Worm (Caenorhabditis elegans) whole organism, L3 larva: ENCODE results near the gene C23H5.15.

Experiments
- ZK546.5 ChIP-seq: sonication (generic microtip); optimal IDR thresholded peaks from 2 replicates; lab custom pipeline; 2017; ENCODE audit warnings: missing biosample characterization, missing genetic modification characterization
- ama-1 ChIP-seq: fragments of 150-350 bp; optimal IDR thresholded peaks from 2 replicates; lab custom pipeline; 2018
- ceh-28 ChIP-seq: fragments of 150-350 bp; optimal IDR thresholded peaks from 2 replicates; lab custom pipeline; 2014; ENCODE audit warnings: missing biosample characterization, missing genetic modification reagents, missing genetic modification characterization
- ceh-82 ChIP-seq: fragments of 150-350 bp; optimal IDR thresholded peaks from 2 replicates; lab custom pipeline; 2014; ENCODE audit warnings: missing biosample characterization, missing genetic modification characterization
- ceh-9 ChIP-seq: sonication (generic microtip); optimal IDR thresholded peaks from 2 replicates; lab custom pipeline; 2018; ENCODE audit warnings: missing biosample characterization, missing genetic modification characterization
- daf-12 ChIP-seq: fragments of 150-350 bp; optimal IDR thresholded peaks from 2 replicates; lab custom pipeline; 2014; ENCODE audit warnings: missing biosample characterization, missing genetic modification reagents, missing genetic modification characterization
- egl-27 ChIP-seq: sonication (generic microtip); optimal IDR thresholded peaks from 4 replicates; lab custom pipeline; 2017; ENCODE audit warnings: missing biosample characterization, missing genetic modification reagents, missing genetic modification characterization
- elt-2 ChIP-seq: sonication (generic microtip); optimal IDR thresholded peaks from 2 replicates; lab custom pipeline; 2016; ENCODE audit warnings: missing genetic modification reagents, mild to moderate bottlenecking, missing genetic modification characterization, missing compliant biosample characterization
- elt-3 ChIP-seq, 3 experiments: fragments of 150-350 bp in 1 of 3; sonication (generic microtip) in 2 of 3; optimal IDR thresholded peaks; 2 replicates in 2 of 3; 4 replicates in 1 of 3; lab custom pipeline; 2014 to 2017; ENCODE audit warnings: missing biosample characterization in 3 of 3, missing genetic modification characterization in 3 of 3
- eor-1 ChIP-seq, 2 experiments: fragments of 150-350 bp; optimal IDR thresholded peaks; 2 replicates each; lab custom pipeline; 2014 to 2018; ENCODE audit warnings: missing biosample characterization in 2 of 2, missing genetic modification characterization in 2 of 2
- fkh-2 ChIP-seq: fragments of 150-350 bp; optimal IDR thresholded peaks from 2 replicates; lab custom pipeline; 2014; ENCODE audit warnings: missing biosample characterization, missing genetic modification reagents, missing genetic modification characterization
- fos-1 ChIP-seq: fragments of 150-350 bp; optimal IDR thresholded peaks from 2 replicates; lab custom pipeline; 2014; ENCODE audit warnings: missing biosample characterization, missing genetic modification characterization
- hmg-11 ChIP-seq: sonication (generic microtip); optimal IDR thresholded peaks from 2 replicates; lab custom pipeline; 2016; ENCODE audit warnings: missing genetic modification characterization, missing compliant biosample characterization
- jun-1 ChIP-seq: fragments of 150-350 bp; optimal IDR thresholded peaks from 2 replicates; lab custom pipeline; 2014; ENCODE audit warnings: missing biosample characterization, missing genetic modification reagents, missing genetic modification characterization
- lin-15B ChIP-seq: fragments of 150-350 bp; optimal IDR thresholded peaks from 2 replicates; lab custom pipeline; 2014; ENCODE audit warnings: missing biosample characterization, missing genetic modification characterization
- lin-39 ChIP-seq: fragments of 150-350 bp; optimal IDR thresholded peaks from 2 replicates; lab custom pipeline; 2018; ENCODE audit warnings: missing biosample characterization, missing genetic modification reagents, missing genetic modification characterization
- mml-1 ChIP-seq: fragments of 150-350 bp; sonication (generic microtip); optimal IDR thresholded peaks from 3 replicates; lab custom pipeline; 2014; ENCODE audit warnings: missing biosample characterization, missing genetic modification characterization
- nfya-1 ChIP-seq: sonication (generic microtip); optimal IDR thresholded peaks from 2 replicates; lab custom pipeline; 2017; ENCODE audit warnings: missing genetic modification characterization, mild to moderate bottlenecking, missing compliant biosample characterization, antibody characterized with exemption, moderate library complexity; ENCODE audit not compliant: insufficient read depth
- nhr-11 ChIP-seq: fragments of 150-350 bp; optimal IDR thresholded peaks from 2 replicates; lab custom pipeline; 2014; ENCODE audit warnings: missing biosample characterization, missing genetic modification characterization
- nhr-12 ChIP-seq: fragments of 150-350 bp; optimal IDR thresholded peaks from 2 replicates; lab custom pipeline; 2014; ENCODE audit warnings: missing biosample characterization, missing genetic modification characterization
- nhr-237 ChIP-seq: fragments of 150-350 bp; optimal IDR thresholded peaks from 2 replicates; lab custom pipeline; 2014; ENCODE audit warnings: missing biosample characterization, missing genetic modification characterization
- nhr-28 ChIP-seq: fragments of 150-350 bp; optimal IDR thresholded peaks from 2 replicates; lab custom pipeline; 2014; ENCODE audit warnings: missing biosample characterization, missing genetic modification characterization
- nhr-67 ChIP-seq: fragments of 150-350 bp; optimal IDR thresholded peaks from 2 replicates; lab custom pipeline; 2014; ENCODE audit warnings: missing biosample characterization, missing genetic modification characterization
- nhr-76 ChIP-seq: fragments of 150-350 bp; sonication (generic microtip); optimal IDR thresholded peaks from 5 replicates; lab custom pipeline; 2014; ENCODE audit warnings: missing biosample characterization, missing genetic modification characterization
- nhr-77 ChIP-seq: fragments of 150-350 bp; optimal IDR thresholded peaks from 2 replicates; lab custom pipeline; 2014; ENCODE audit warnings: missing biosample characterization, missing genetic modification characterization
- pha-4 ChIP-seq: fragments of 150-350 bp; optimal IDR thresholded peaks from 2 replicates; lab custom pipeline; 2014; ENCODE audit warnings: missing biosample characterization, missing genetic modification reagents, missing genetic modification characterization
- pqm-1 ChIP-seq: fragments of 150-350 bp; optimal IDR thresholded peaks from 2 replicates; lab custom pipeline; 2017; ENCODE audit warnings: missing biosample characterization, missing genetic modification characterization, inconsistent platforms
- sea-2 ChIP-seq: fragments of 150-350 bp; sonication (generic microtip); optimal IDR thresholded peaks from 4 replicates; lab custom pipeline; 2014; ENCODE audit warnings: missing biosample characterization, missing genetic modification reagents, missing genetic modification characterization
- skn-1 ChIP-seq: fragments of 150-350 bp; optimal IDR thresholded peaks from 2 replicates; lab custom pipeline; 2014; ENCODE audit warnings: missing biosample characterization, missing genetic modification characterization
- snpc-4 ChIP-seq: fragments of 150-350 bp; optimal IDR thresholded peaks from 2 replicates; lab custom pipeline; 2014; ENCODE audit warnings: missing biosample characterization, missing genetic modification characterization
- unc-39 ChIP-seq: sonication (generic microtip); optimal IDR thresholded peaks from 4 replicates; lab custom pipeline; 2017; ENCODE audit warnings: missing biosample characterization, missing genetic modification characterization
- unc-62 ChIP-seq: fragments of 150-350 bp; sonication (generic microtip); optimal IDR thresholded peaks from 4 replicates; lab custom pipeline; 2014; ENCODE audit warnings: missing biosample characterization, missing genetic modification reagents, missing genetic modification characterization
- zag-1 ChIP-seq: fragments of 150-350 bp; optimal IDR thresholded peaks from 2 replicates; lab custom pipeline; 2014; ENCODE audit warnings: missing biosample characterization, missing genetic modification characterization
- ztf-11 ChIP-seq: fragments of 150-350 bp; optimal IDR thresholded peaks from 2 replicates; lab custom pipeline; 2014; ENCODE audit warnings: missing biosample characterization, missing genetic modification characterization
- ztf-4 ChIP-seq: fragments of 150-350 bp; optimal IDR thresholded peaks from 2 replicates; lab custom pipeline; 2014; ENCODE audit warnings: missing biosample characterization, missing genetic modification characterization

Gene C23H5.15

DNA sequence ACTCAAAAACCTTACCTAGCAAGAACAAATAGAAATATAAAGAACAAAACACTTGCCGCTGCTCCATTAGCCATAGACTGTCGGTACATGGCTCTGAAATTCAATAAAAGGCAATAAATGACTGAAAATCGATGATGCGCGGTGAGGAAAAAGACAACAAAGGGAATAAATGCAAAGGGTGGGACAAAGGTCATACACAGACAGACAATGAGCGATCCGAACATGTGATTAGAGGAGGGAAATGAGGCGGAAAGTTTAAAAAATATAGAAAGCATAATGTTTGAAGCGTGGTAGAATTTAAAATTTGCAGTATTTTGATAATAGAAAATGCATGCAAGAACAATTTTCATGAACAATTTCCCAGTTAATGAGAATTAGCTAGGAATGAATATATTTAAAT, 37.9 kb upstream of the C23H5.15 start, which contains the start of gene C54E4.12:
TSS of gene C54E4.12 (minus strand) at position 101 of the 400 bp plus-strand sequence.
- TF ChIP-seq fos-1 (tag; lab: Kevin White, UChicago): no peak
- no peak for TF ChIP-seq zag-1 (tag; lab: Kevin White, UChicago)
- TF ChIP-seq fkh-2 (tag; lab: Kevin White, UChicago): no peak
- no peak for TF ChIP-seq pha-4
- no peak for TF ChIP-seq hmg-11 (tag; lab: Kevin White, UChicago)
- TF ChIP-seq elt-3 (tag; optimal IDR thresholded peaks at IDR 0.05; lab: Kevin White, UChicago): no peak
- no peak for TF ChIP-seq ceh-82
- TF ChIP-seq jun-1: no peak
- TF ChIP-seq ZK546.5 (tag; lab: Kevin White, UChicago): no peak
- TF ChIP-seq snpc-4: no peak
- TF ChIP-seq unc-62 (GFP tag; lab: Kevin White, UChicago): no peak
- no peak for TF ChIP-seq nhr-237 (tag; lab: Kevin White, UChicago)
- TF ChIP-seq nhr-76: no peak
- no peak for TF ChIP-seq nhr-11 (tag; lab: Kevin White, UChicago)
- no peak for TF ChIP-seq nfya-1
- no peak for TF ChIP-seq nhr-28 (tag; lab: Kevin White, UChicago)
- no peak for TF ChIP-seq lin-15B
- no peak for TF ChIP-seq skn-1 (tag; lab: Kevin White, UChicago)

ce11 chrIV:2137478-2137877, 34.8 kb upstream of the C23H5.15 start:
- TF ChIP-seq nhr-28 (tag; lab: Kevin White, UChicago): no peak
- TF ChIP-seq fos-1 (tag; lab: Kevin White, UChicago): no peak
- TF ChIP-seq zag-1 (tag; lab: Kevin White, UChicago): no peak
- no peak for TF ChIP-seq daf-12 (tag; lab: Kevin White, UChicago)
- TF ChIP-seq nfya-1: no peak
- no peak for TF ChIP-seq pha-4
- no peak for TF ChIP-seq ceh-82
- TF ChIP-seq ceh-9 (tag; lab: Kevin White, UChicago): no peak
- TF ChIP-seq eor-1 (tag; optimal IDR thresholded peaks at IDR 0.05; lab: Kevin White, UChicago): no peak
- no peak for TF ChIP-seq ama-1 (lab: Kevin White, UChicago)
- TF ChIP-seq mml-1: no peak
- no peak for TF ChIP-seq nhr-67 (tag; lab: Kevin White, UChicago)
- no peak for TF ChIP-seq egl-27 (tag; lab: Kevin White, UChicago)
- no peak for TF ChIP-seq sea-2
- TF ChIP-seq, all 47 proteins: peak for 0

DNA sequence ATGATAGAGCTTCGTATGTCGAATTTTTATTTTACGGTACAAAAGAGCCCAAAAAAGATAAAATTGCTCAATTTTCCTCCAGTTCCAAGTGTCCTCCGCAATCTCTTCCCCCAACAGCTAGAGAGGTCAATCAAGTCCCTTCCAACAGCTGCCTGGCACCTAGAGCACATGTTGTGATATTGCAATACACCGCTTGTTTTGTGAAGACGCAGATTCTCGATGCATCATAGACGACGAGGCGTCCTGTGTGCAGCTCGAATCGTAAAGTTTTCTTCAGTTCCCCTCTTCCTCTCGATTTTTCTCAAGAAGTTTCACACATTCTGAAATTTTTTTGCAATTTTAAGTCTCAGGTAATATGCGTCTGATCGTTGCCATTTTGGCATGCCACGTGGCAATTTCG, 33.9 kb upstream of the C23H5.15 start, which contains the start of gene test-1:
TSS of gene test-1 (plus strand) at position 345 of the 400 bp plus-strand sequence.
- TF ChIP-seq nhr-11 (tag; lab: Kevin White, UChicago): no peak
- no peak for TF ChIP-seq nhr-12
- TF ChIP-seq nhr-28 (tag; lab: Kevin White, UChicago): no peak
- TF ChIP-seq elt-2 (tag; lab: Kevin White, UChicago): no peak
- no peak for TF ChIP-seq lin-39 (tag; lab: Kevin White, UChicago)
- no peak for TF ChIP-seq daf-12 (tag; lab: Kevin White, UChicago)
- no peak for TF ChIP-seq zag-1 (tag; lab: Kevin White, UChicago)
- TF ChIP-seq ceh-9 (tag; lab: Kevin White, UChicago): no peak
- TF ChIP-seq nhr-77: no peak
- TF ChIP-seq unc-39: no peak
- TF ChIP-seq ZK546.5 (tag; lab: Kevin White, UChicago): no peak
- no peak for TF ChIP-seq ztf-4 (tag; lab: Kevin White, UChicago)
- TF ChIP-seq ztf-11: no peak
- no peak for TF ChIP-seq nfya-1

DNA sequence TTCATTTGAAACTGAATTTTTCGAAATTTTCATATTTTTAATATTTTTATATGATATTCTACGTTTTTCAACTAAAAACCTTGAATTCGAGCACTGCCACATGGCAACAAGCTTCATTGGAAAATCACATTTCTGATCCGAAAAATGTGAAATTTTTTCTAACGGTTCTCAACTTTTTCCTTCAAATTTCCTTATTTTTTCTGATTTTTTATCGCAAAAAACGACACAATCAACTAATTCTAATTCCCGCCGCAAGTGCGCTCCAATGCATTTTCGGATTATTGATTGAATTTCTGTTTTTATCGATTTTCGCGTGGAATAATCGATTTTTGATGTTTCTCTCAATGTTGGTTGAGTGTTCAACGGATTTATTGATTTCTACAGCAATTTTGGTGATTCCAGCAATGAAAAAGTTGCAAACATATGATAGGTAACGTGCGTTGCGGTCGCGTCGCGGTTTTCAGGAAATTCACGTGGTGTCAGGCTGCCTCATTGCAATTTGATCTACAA, 30.8 kb upstream of the C23H5.15 start, which contains the start of gene C23H5.12:
TSS of gene C23H5.12 (plus strand) at position 51 of the 510 bp plus-strand sequence.
- TF ChIP-seq ceh-28 (tag; lab: Kevin White, UChicago) (peak; percentile 52), ztf-4 (tag; lab: Kevin White, UChicago) (no peak)

- TF ChIP-seq pqm-1 (peak; percentile 17), ceh-28 (tag; lab: Kevin White, UChicago) (no peak), elt-3 (tag; optimal IDR thresholded peaks at IDR 0.05; lab: Kevin White, UChicago) (peak in 1 of 3 experiments; percentile 26), elt-2 (tag; lab: Kevin White, UChicago) (peak; percentile 81)
Observed at ce11 chrIV:2130714-2131113, 28.0 kb upstream of the C23H5.15 start, which contains the start of gene prmt-6. Gene prmt-6, plus strand, starts transcription at chrIV:2130965.
